Fruit fly (Drosophila melanogaster) whole organism, pupa: ENCODE data around the gene fipi.

ENCODE experiments used
- CG10348 ChIP-seq: fragments of 200-800 bp; sonication (Bioruptor generic); IDR thresholded peaks from 2 replicates; pipeline ENCODE4 v1.3.6; 2022; ENCODE audit warnings: missing biosample characterization, missing genetic modification characterization
- CG12605 ChIP-seq: fragments of 200-800 bp; sonication (Bioruptor generic); IDR thresholded peaks from 2 replicates; pipeline ENCODE4 v1.3.6; 2022; ENCODE audit warnings: missing biosample characterization, missing genetic modification characterization
- CG15710 ChIP-seq: fragments of 200-800 bp; sonication (Bioruptor generic); optimal IDR thresholded peaks from 2 replicates; lab custom pipeline; 2018; ENCODE audit warnings: missing biosample characterization, mild to moderate bottlenecking, missing genetic modification characterization, moderate library complexity
- CG4496 ChIP-seq: fragments of 200-800 bp; sonication (Bioruptor generic); IDR thresholded peaks from 3 replicates; pipeline ENCODE4 v1.3.6; 2022; ENCODE audit warnings: missing biosample characterization, missing genetic modification characterization
- CG8159 ChIP-seq: fragments of 200-800 bp; sonication (Bioruptor generic); optimal IDR thresholded peaks from 3 replicates; lab custom pipeline; 2018; ENCODE audit warnings: missing biosample characterization, mild to moderate bottlenecking, missing genetic modification characterization, moderate library complexity
- Pif1A ChIP-seq: fragments of 200-800 bp; sonication (Bioruptor generic); optimal IDR thresholded peaks from 3 replicates; lab custom pipeline; 2016; ENCODE audit warnings: missing biosample characterization, missing genetic modification characterization
- Snoo ChIP-seq: fragments of 200-800 bp; sonication (Bioruptor generic); optimal IDR thresholded peaks from 3 replicates; lab custom pipeline; 2017; ENCODE audit warnings: missing biosample characterization, mild to moderate bottlenecking, missing genetic modification characterization, inconsistent platforms

DNA sequence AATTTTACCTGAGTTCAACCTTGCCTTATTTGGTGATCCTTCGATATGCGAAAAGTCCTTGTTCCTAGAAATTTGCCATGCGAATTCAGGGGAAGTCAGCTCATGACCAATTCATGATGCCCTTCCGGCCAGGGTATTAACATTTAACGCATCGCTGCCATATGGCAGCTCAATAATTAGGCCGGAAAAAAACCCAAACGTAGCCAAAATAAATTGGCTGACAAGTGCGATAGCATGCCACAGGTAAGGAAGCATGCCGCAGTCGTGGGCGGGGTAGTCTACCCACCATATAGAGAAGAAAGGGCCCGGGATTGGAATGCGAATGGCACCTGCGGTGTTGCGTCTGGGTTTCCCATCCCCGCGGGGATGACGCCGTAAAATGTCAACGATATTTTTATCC, 30.0 kb upstream of the fipi start:
- no peak for TF ChIP-seq Snoo (tag; lab: Kevin White, UChicago)
- TF ChIP-seq Pif1A (GFP tag; lab: Kevin White, UChicago): no peak
- no peak for TF ChIP-seq CG12605 (GFP tag; lab: Robert Waterston, UW)
- TF ChIP-seq CG8159 (tag; lab: Kevin White, UChicago): no peak
- no peak for TF ChIP-seq CG15710
- TF ChIP-seq CG10348: no peak
- no peak for TF ChIP-seq CG4496 (GFP tag; lab: Robert Waterston, UW)
